Fruit fly (Drosophila melanogaster) whole organism, embryonic: ENCODE data around the gene CG13996.
A peak's percentile ranks its signal among the peaks of the same experiment; 100 is the strongest.

Experiments used
- BtbVII ChIP-seq: fragments of 200-800 bp; sonication (Bioruptor generic); optimal IDR thresholded peaks from 3 replicates; lab custom pipeline; 2017; ENCODE audit warnings: missing biosample characterization, mild to moderate bottlenecking, missing genetic modification characterization
- CG12744 ChIP-seq: fragments of 200-800 bp; sonication (Bioruptor generic); optimal IDR thresholded peaks from 2 replicates; lab custom pipeline; 2016; ENCODE audit warnings: missing biosample characterization, missing genetic modification characterization
- CG12942 ChIP-seq: fragments of 200-800 bp; sonication (Bioruptor generic); optimal IDR thresholded peaks from 3 replicates; lab custom pipeline; 2016; ENCODE audit warnings: missing biosample characterization, missing genetic modification characterization
- CG13287 ChIP-seq: fragments of 200-800 bp; sonication (Bioruptor generic); IDR thresholded peaks from 2 replicates; pipeline ENCODE4 v1.3.6; 2022; ENCODE audit warnings: missing biosample characterization, missing genetic modification characterization; ENCODE audit not compliant: partially characterized antibody
- CG13624 ChIP-seq: fragments of 200-800 bp; sonication (Bioruptor generic); optimal IDR thresholded peaks from 2 replicates; lab custom pipeline; 2016; ENCODE audit warnings: missing biosample characterization, missing genetic modification characterization
- CG16813 ChIP-seq: fragments of 200-800 bp; sonication (Bioruptor generic); IDR thresholded peaks from 3 replicates; pipeline ENCODE4 v1.3.6; 2022; ENCODE audit warnings: missing biosample characterization, missing genetic modification characterization; ENCODE audit not compliant: partially characterized antibody
- CG17802 ChIP-seq: fragments of 200-800 bp; sonication (Bioruptor generic); optimal IDR thresholded peaks from 2 replicates; lab custom pipeline; 2018; ENCODE audit warnings: missing biosample characterization, mild to moderate bottlenecking, missing genetic modification characterization, moderate library complexity
- CG17829 ChIP-seq: fragments of 200-800 bp; optimal IDR thresholded peaks from 2 replicates; lab custom pipeline; 2019; ENCODE audit warnings: missing biosample characterization, mild to moderate bottlenecking, missing genetic modification characterization, moderate library complexity
- CG1792 ChIP-seq: fragments of 200-800 bp; sonication (Bioruptor generic); optimal IDR thresholded peaks from 2 replicates; lab custom pipeline; 2016; ENCODE audit warnings: missing biosample characterization, missing genetic modification characterization
- CG18476 ChIP-seq: fragments of 200-800 bp; sonication (Bioruptor generic); optimal IDR thresholded peaks from 2 replicates; lab custom pipeline; 2016; ENCODE audit warnings: missing biosample characterization, mild to moderate bottlenecking, missing genetic modification characterization
- CG30431 ChIP-seq: fragments of 200-800 bp; sonication (Bioruptor generic); optimal IDR thresholded peaks from 2 replicates; lab custom pipeline; 2017; ENCODE audit warnings: missing biosample characterization, missing genetic modification characterization
- CG3838 ChIP-seq: fragments of 200-800 bp; sonication (Bioruptor generic); optimal IDR thresholded peaks from 3 replicates; lab custom pipeline; 2016; ENCODE audit warnings: missing biosample characterization, missing genetic modification characterization
- CG4404 ChIP-seq: fragments of 200-800 bp; sonication (Bioruptor generic); IDR thresholded peaks from 2 replicates; pipeline ENCODE4 v1.3.6; 2022; ENCODE audit warnings: missing biosample characterization, missing genetic modification characterization
- CG6689 ChIP-seq: fragments of 200-800 bp; sonication (Bioruptor generic); IDR thresholded peaks from 2 replicates; pipeline ENCODE4 v1.3.6; 2022; ENCODE audit warnings: missing biosample characterization, missing genetic modification characterization
- CG7556 ChIP-seq: fragments of 200-800 bp; sonication (Bioruptor generic); optimal IDR thresholded peaks from 2 replicates; lab custom pipeline; 2017; ENCODE audit warnings: missing biosample characterization, mild to moderate bottlenecking, missing genetic modification characterization
- CG7839 ChIP-seq: fragments of 200-800 bp; sonication (Bioruptor generic); optimal IDR thresholded peaks from 3 replicates; lab custom pipeline; 2018; ENCODE audit warnings: missing biosample characterization, mild to moderate bottlenecking, missing genetic modification characterization, moderate library complexity
- CG8281 ChIP-seq: fragments of 200-800 bp; sonication (Bioruptor generic); optimal IDR thresholded peaks from 2 replicates; lab custom pipeline; 2018; ENCODE audit warnings: missing biosample characterization, mild to moderate bottlenecking, missing genetic modification characterization, moderate library complexity
- CG9932 ChIP-seq: fragments of 200-800 bp; sonication (Bioruptor generic); IDR thresholded peaks from 2 replicates; pipeline ENCODE4 v1.3.6; 2022; ENCODE audit warnings: missing biosample characterization, missing genetic modification characterization
- Dfd ChIP-seq, 2 experiments: fragments of >200 bp; optimal IDR thresholded peaks; 2 replicates each; lab custom pipeline; 2017; ENCODE audit warnings: missing biosample characterization in 2 of 2, missing genetic modification characterization in 2 of 2
- Dll ChIP-seq: fragments of 200-800 bp; sonication (Bioruptor generic); IDR thresholded peaks from 4 replicates; pipeline ENCODE4 v1.3.6; 2022; ENCODE audit warnings: missing biosample characterization, missing genetic modification characterization; ENCODE audit not compliant: partially characterized antibody
- Dref ChIP-seq: fragments of 200-800 bp; sonication (Bioruptor generic); IDR thresholded peaks from 2 replicates; pipeline ENCODE4 v1.3.6; 2022; ENCODE audit warnings: missing biosample characterization, missing genetic modification characterization
- E2f2 ChIP-seq: fragments of 200-800 bp; sonication (Bioruptor generic); IDR thresholded peaks from 2 replicates; pipeline ENCODE4 v1.3.6; 2022; ENCODE audit warnings: missing biosample characterization, missing genetic modification characterization
- Ets65A ChIP-seq: fragments of 200-800 bp; sonication (Bioruptor generic); peaks from one replicate; lab custom pipeline; 2016; ENCODE audit warnings: missing biosample characterization, missing genetic modification characterization
- HLHmδ ChIP-seq: fragments of 200-800 bp; sonication (Bioruptor generic); optimal IDR thresholded peaks from 2 replicates; lab custom pipeline; 2018; ENCODE audit warnings: missing biosample characterization, mild to moderate bottlenecking, missing genetic modification characterization, moderate library complexity
- Hr51 ChIP-seq, 2 experiments: fragments of 200-800 bp; sonication (Bioruptor generic); optimal IDR thresholded peaks; 2 replicates in 1 of 2; 3 replicates in 1 of 2; lab custom pipeline; 2016 to 2018; ENCODE audit warnings: missing biosample characterization in 2 of 2, missing genetic modification characterization in 2 of 2, mild to moderate bottlenecking in 1 of 2, moderate library complexity in 1 of 2
- NK7.1 ChIP-seq: fragments of 200-800 bp; sonication (Bioruptor generic); optimal IDR thresholded peaks from 3 replicates; lab custom pipeline; 2016; ENCODE audit warnings: missing biosample characterization, missing genetic modification characterization
- Rfx ChIP-seq: fragments of 200-800 bp; sonication (Bioruptor generic); IDR thresholded peaks from 2 replicates; pipeline ENCODE4 v1.3.6; 2022; ENCODE audit warnings: missing biosample characterization, missing genetic modification characterization
- Sox102F ChIP-seq: fragments of 200-800 bp; sonication (Bioruptor generic); optimal IDR thresholded peaks from 2 replicates; lab custom pipeline; 2018; ENCODE audit warnings: missing biosample characterization, mild to moderate bottlenecking, missing genetic modification characterization, moderate library complexity
- ab ChIP-seq: fragments of 200-800 bp; sonication (Bioruptor generic); optimal IDR thresholded peaks from 2 replicates; lab custom pipeline; 2016; ENCODE audit warnings: missing biosample characterization, missing genetic modification characterization
- amos ChIP-seq: fragments of 200-800 bp; sonication (Bioruptor generic); IDR thresholded peaks from 2 replicates; pipeline ENCODE4 v1.3.6; 2022; ENCODE audit warnings: missing biosample characterization, missing genetic modification characterization; ENCODE audit not compliant: partially characterized antibody
- aop ChIP-seq: fragments of 200-800 bp; sonication (Bioruptor generic); IDR thresholded peaks from 2 replicates; pipeline ENCODE4 v1.3.6; 2022; ENCODE audit warnings: missing biosample characterization, missing genetic modification characterization
- ato ChIP-seq: fragments of 200-800 bp; sonication (Bioruptor generic); IDR thresholded peaks from 2 replicates; pipeline ENCODE4 v1.3.6; 2022; ENCODE audit warnings: missing biosample characterization, missing genetic modification characterization; ENCODE audit not compliant: partially characterized antibody
- bbx ChIP-seq: fragments of 200-800 bp; sonication (Bioruptor generic); IDR thresholded peaks from 2 replicates; pipeline ENCODE4 v1.3.6; 2022; ENCODE audit warnings: missing biosample characterization, missing genetic modification characterization; ENCODE audit not compliant: partially characterized antibody
- cato ChIP-seq: fragments of 200-800 bp; sonication (Bioruptor generic); optimal IDR thresholded peaks from 2 replicates; lab custom pipeline; 2016; ENCODE audit warnings: missing biosample characterization, missing genetic modification characterization, borderline replicate concordance
- caup ChIP-seq: fragments of 200-800 bp; sonication (Bioruptor generic); optimal IDR thresholded peaks from 3 replicates; lab custom pipeline; 2017; ENCODE audit warnings: missing biosample characterization, mild to moderate bottlenecking, missing genetic modification characterization, moderate library complexity; ENCODE audit not compliant: severe bottlenecking
- chif ChIP-seq, 2 experiments: fragments of 200-800 bp; sonication (Bioruptor generic); optimal IDR thresholded peaks; 3 replicates each; lab custom pipeline; 2016; ENCODE audit warnings: missing biosample characterization in 2 of 2, missing genetic modification characterization in 2 of 2
- esg ChIP-seq: fragments of 200-800 bp; sonication (Bioruptor generic); conservative IDR thresholded peaks from 2 replicates; pipeline ENCODE4 v1.3.6; 2022; ENCODE audit warnings: missing biosample characterization, missing genetic modification characterization
- exex ChIP-seq: fragments of 200-800 bp; sonication (Bioruptor generic); optimal IDR thresholded peaks from 4 replicates; lab custom pipeline; 2018; ENCODE audit warnings: missing biosample characterization, mild to moderate bottlenecking, missing genetic modification characterization, moderate library complexity
- gsb ChIP-seq: fragments of 200-800 bp; sonication (Bioruptor generic); IDR thresholded peaks from 2 replicates; pipeline ENCODE4 v1.3.6; 2022; ENCODE audit warnings: missing biosample characterization, missing genetic modification characterization
- jing ChIP-seq: fragments of 200-800 bp; sonication (Bioruptor generic); optimal IDR thresholded peaks from 2 replicates; lab custom pipeline; 2018; ENCODE audit warnings: missing biosample characterization, mild to moderate bottlenecking, missing genetic modification characterization
- luna ChIP-seq: fragments of 200-800 bp; sonication (Bioruptor generic); optimal IDR thresholded peaks from 2 replicates; lab custom pipeline; 2016; ENCODE audit warnings: missing biosample characterization, missing genetic modification characterization
- p53 ChIP-seq: fragments of 200-800 bp; sonication (Bioruptor generic); optimal IDR thresholded peaks from 2 replicates; lab custom pipeline; 2016; ENCODE audit warnings: missing biosample characterization, missing genetic modification characterization
- rib ChIP-seq: fragments of 200-800 bp; sonication (Bioruptor generic); IDR thresholded peaks from 2 replicates; pipeline ENCODE4 v1.3.6; 2022; ENCODE audit warnings: missing biosample characterization, missing genetic modification characterization
- ro ChIP-seq: fragments of 200-800 bp; sonication (Bioruptor generic); IDR thresholded peaks from 2 replicates; pipeline ENCODE4 v1.3.6; 2022; ENCODE audit warnings: missing biosample characterization, missing genetic modification characterization
- sens-2 ChIP-seq: fragments of 200-800 bp; sonication (Bioruptor generic); IDR thresholded peaks from 2 replicates; pipeline ENCODE4 v1.3.6; 2022; ENCODE audit warnings: missing biosample characterization, missing genetic modification characterization
- slou ChIP-seq: fragments of 200-800 bp; sonication (Bioruptor generic); optimal IDR thresholded peaks from 3 replicates; lab custom pipeline; 2016; ENCODE audit warnings: missing biosample characterization, missing genetic modification characterization
- sob ChIP-seq: fragments of 200-800 bp; sonication (Bioruptor generic); IDR thresholded peaks from 2 replicates; pipeline ENCODE4 v1.3.6; 2022; ENCODE audit warnings: missing biosample characterization, missing genetic modification characterization
- sug ChIP-seq: fragments of 200-800 bp; optimal IDR thresholded peaks from 2 replicates; lab custom pipeline; 2019; ENCODE audit warnings: missing biosample characterization, mild to moderate bottlenecking, missing genetic modification characterization, moderate library complexity
- vfl ChIP-seq: fragments of 200-800 bp; sonication (Bioruptor generic); optimal IDR thresholded peaks from 2 replicates; lab custom pipeline; 2016; ENCODE audit warnings: missing biosample characterization, missing genetic modification characterization
- vvl ChIP-seq: fragments of 200-800 bp; sonication (Bioruptor generic); IDR thresholded peaks from 2 replicates; pipeline ENCODE4 v1.3.6; 2022; ENCODE audit warnings: missing biosample characterization, missing genetic modification characterization
- wek ChIP-seq: fragments of 200-800 bp; sonication (Bioruptor generic); optimal IDR thresholded peaks from 3 replicates; lab custom pipeline; 2018; ENCODE audit warnings: missing biosample characterization, mild to moderate bottlenecking, missing genetic modification characterization, moderate library complexity

The CG13996 gene

DNA sequence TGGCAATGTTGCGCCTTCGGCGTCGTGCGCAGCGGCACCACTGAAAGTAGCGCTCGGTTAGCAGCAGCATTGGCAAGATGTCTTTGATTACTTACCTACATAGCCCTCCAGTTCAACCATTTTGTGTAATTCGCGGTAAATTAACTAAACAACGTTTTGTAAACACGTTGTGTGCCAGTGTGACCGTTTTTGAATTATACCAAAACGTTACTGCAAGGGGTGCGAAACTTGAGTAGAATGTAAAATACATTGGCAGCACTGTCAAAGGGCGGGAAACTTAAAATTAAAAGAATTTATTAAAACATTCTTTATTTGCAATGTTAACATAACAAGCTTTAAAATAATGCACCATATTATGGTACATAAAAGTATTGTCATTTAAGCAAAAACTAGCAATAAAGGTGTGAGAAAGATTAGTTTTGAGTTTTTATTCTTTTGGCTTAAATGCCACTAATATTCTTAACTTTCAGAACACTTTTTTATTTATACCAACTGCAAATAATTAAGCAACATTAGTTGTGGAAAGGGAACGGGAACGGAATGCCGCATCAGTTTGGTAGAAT lies 3.8 kb downstream of the CG13996 start, which contains the start of gene CG9107 (continued):
- TF ChIP-seq bbx (GFP tag; lab: Robert Waterston, UW): no peak
- TF ChIP-seq rib (GFP tag; lab: Robert Waterston, UW): no peak
- TF ChIP-seq vvl (GFP tag; lab: Robert Waterston, UW): no peak
- TF ChIP-seq cato: no peak
- TF ChIP-seq ab (GFP tag; lab: Kevin White, UChicago): no peak
- peak; percentile 36 for TF ChIP-seq CG17829 (tag; lab: Kevin White, UChicago)
- TF ChIP-seq p53 (GFP tag; lab: Kevin White, UChicago): no peak
- peak; percentile 18; the same call in 1 of the 2 replicates for TF ChIP-seq amos (GFP tag; lab: Robert Waterston, UW)
- no peak for TF ChIP-seq sug
- TF ChIP-seq ro (GFP tag; lab: Robert Waterston, UW): no peak
- no peak for TF ChIP-seq sob (GFP tag; lab: Robert Waterston, UW)
- TF ChIP-seq Dfd (GFP tag; optimal IDR thresholded peaks at IDR 0.05; lab: Kevin White, UChicago): no peak
- TF ChIP-seq exex (tag; lab: Kevin White, UChicago): no peak
- peak; percentile 69 for TF ChIP-seq Ets65A
- no peak for TF ChIP-seq CG8281 (tag; lab: Kevin White, UChicago)
- TF ChIP-seq wek (GFP tag; lab: Kevin White, UChicago): no peak
- no peak for TF ChIP-seq slou (GFP tag; lab: Kevin White, UChicago)
- TF ChIP-seq CG18476 (GFP tag; lab: Kevin White, UChicago): no peak
- peak; percentile 32; the same call in 1 of the 2 replicates for TF ChIP-seq CG13287 (GFP tag; lab: Robert Waterston, UW)
- TF ChIP-seq ato: no peak
- no peak for TF ChIP-seq CG3838
- TF ChIP-seq CG30431 (GFP tag; lab: Kevin White, UChicago): no peak
- no peak for TF ChIP-seq luna (GFP tag; lab: Kevin White, UChicago)
- TF ChIP-seq CG4404: no peak
- TF ChIP-seq CG12942 (GFP tag; lab: Kevin White, UChicago): no peak
- no peak for TF ChIP-seq Sox102F (GFP tag; lab: Kevin White, UChicago)
- TF ChIP-seq Dll: peak; percentile 37; the same call in 1 of the 4 replicates
- no peak for TF ChIP-seq CG13624 (GFP tag; lab: Kevin White, UChicago)
- TF ChIP-seq CG6689 (GFP tag; lab: Robert Waterston, UW): no peak
- TF ChIP-seq BtbVII: no peak
- no peak for TF ChIP-seq CG1792 (GFP tag; lab: Kevin White, UChicago)
- TF ChIP-seq esg (GFP tag; lab: Robert Waterston, UW): no peak
- no peak for TF ChIP-seq Hr51 (GFP tag; optimal IDR thresholded peaks at IDR 0.05; lab: Kevin White, UChicago)
- TF ChIP-seq NK7.1 (GFP tag; lab: Kevin White, UChicago): no peak
- no peak for TF ChIP-seq CG12744 (GFP tag; lab: Kevin White, UChicago)
- no peak for TF ChIP-seq aop
- TF ChIP-seq Dref (GFP tag; lab: Robert Waterston, UW): no peak
- TF ChIP-seq CG16813: no peak
- TF ChIP-seq CG7839 (tag; lab: Kevin White, UChicago): no peak
- no peak for TF ChIP-seq jing (GFP tag; lab: Kevin White, UChicago)
- no peak for TF ChIP-seq sens-2 (GFP tag; lab: Robert Waterston, UW)
- TF ChIP-seq HLHmδ (GFP tag; lab: Kevin White, UChicago): no peak
- TF ChIP-seq E2f2 (GFP tag; lab: Robert Waterston, UW): peak; percentile 98
- TF ChIP-seq CG17802 (tag; lab: Kevin White, UChicago): no peak
- TF ChIP-seq CG7556 (GFP tag; lab: Kevin White, UChicago): no peak
- TF ChIP-seq Rfx (GFP tag; lab: Robert Waterston, UW): no peak
- no peak for TF ChIP-seq vfl (GFP tag; lab: Kevin White, UChicago)
- no peak for TF ChIP-seq gsb (GFP tag; lab: Robert Waterston, UW)
- TF ChIP-seq caup (GFP tag; lab: Kevin White, UChicago): no peak
- no peak for TF ChIP-seq chif (GFP tag; optimal IDR thresholded peaks at IDR 0.05; lab: Kevin White, UChicago)
- no peak for TF ChIP-seq CG9932 (GFP tag; lab: Robert Waterston, UW)
